Fruit fly (Drosophila melanogaster): ENCODE results near the gene trx.

trx gene

dm6 chr3R:14283042-14283626, 3.6 kb downstream of the trx start (continued):
- TF ChIP-seq CG11294 (GFP tag; IDR thresholded peaks at IDR 0.05) (no peak), CG6163 (GFP tag; IDR thresholded peaks at IDR 0.05) (no peak), Blimp-1 (GFP tag; optimal IDR thresholded peaks at IDR 0.05) (no peak), Sox15 (GFP tag; optimal IDR thresholded peaks at IDR 0.05) (peak; percentile 80), cyc (GFP tag; optimal IDR thresholded peaks at IDR 0.05) (peak; percentile 73), dsx (GFP tag; optimal IDR thresholded peaks at IDR 0.05; ENCODE audit: poor library complexity, severe bottlenecking) (no peak), ss (GFP tag; optimal IDR thresholded peaks at IDR 0.05) (peak in 1 of 2 experiments; percentile 58), Ets96B (tag; optimal IDR thresholded peaks at IDR 0.05) (peak; percentile 35), CG8119 (GFP tag; IDR thresholded peaks at IDR 0.05) (no peak), CG10631 (GFP tag; optimal IDR thresholded peaks at IDR 0.05) (peak; percentile 71), Hr39 (GFP tag; optimal IDR thresholded peaks at IDR 0.05) (peak; percentile 91), CG8632 (GFP tag; optimal IDR thresholded peaks at IDR 0.05) (peak; percentile 77), CG15336 (GFP tag; IDR thresholded peaks at IDR 0.05) (no peak)

dm6 chr3R:14282215-14283041, 4.3 kb downstream of the trx start:
- TF ChIP-seq Gug (GFP tag; IDR thresholded peaks at IDR 0.05) (no peak), CG8632 (GFP tag; optimal IDR thresholded peaks at IDR 0.05) (no peak), CG34406 (GFP tag; optimal IDR thresholded peaks at IDR 0.05) (no peak), CG10631 (GFP tag; optimal IDR thresholded peaks at IDR 0.05) (no peak), dsx (GFP tag; optimal IDR thresholded peaks at IDR 0.05; ENCODE audit: poor library complexity, severe bottlenecking) (peak; percentile 18), CG15336 (GFP tag; IDR thresholded peaks at IDR 0.05) (peak; percentile 52; the same call in 1 of the 2 replicates), OdsH (GFP tag; optimal IDR thresholded peaks at IDR 0.05) (peak; percentile 22), CG6276 (GFP tag; optimal IDR thresholded peaks at IDR 0.05) (no peak), CG6163 (GFP tag; IDR thresholded peaks at IDR 0.05) (0 out of 3 replicates have a peak, but pooled peaks have one; percentile 9), fd85E (GFP tag; optimal IDR thresholded peaks at IDR 0.05) (no peak), CG11294 (GFP tag; IDR thresholded peaks at IDR 0.05) (no peak), Eip78C (GFP tag) (peak; percentile 67), Sox14 (GFP tag; optimal IDR thresholded peaks at IDR 0.05) (no peak), Ets21C (GFP tag; optimal IDR thresholded peaks at IDR 0.05) (no peak), CG11762 (GFP tag; optimal IDR thresholded peaks at IDR 0.05; ENCODE audit: insufficient read depth) (no peak), Smox (GFP tag; optimal IDR thresholded peaks at IDR 0.05) (no peak), CG32006 (GFP tag; optimal IDR thresholded peaks at IDR 0.05) (peak; percentile 4), Hr4 (GFP tag; optimal IDR thresholded peaks at IDR 0.05) (peak; percentile 1), eg (GFP tag; IDR thresholded peaks at IDR 0.05) (peak; percentile 23; the same call in 2 of the 3 replicates), CG8119 (GFP tag; IDR thresholded peaks at IDR 0.05) (peak; percentile 31; the same call in 2 of the 3 replicates)

DNA sequence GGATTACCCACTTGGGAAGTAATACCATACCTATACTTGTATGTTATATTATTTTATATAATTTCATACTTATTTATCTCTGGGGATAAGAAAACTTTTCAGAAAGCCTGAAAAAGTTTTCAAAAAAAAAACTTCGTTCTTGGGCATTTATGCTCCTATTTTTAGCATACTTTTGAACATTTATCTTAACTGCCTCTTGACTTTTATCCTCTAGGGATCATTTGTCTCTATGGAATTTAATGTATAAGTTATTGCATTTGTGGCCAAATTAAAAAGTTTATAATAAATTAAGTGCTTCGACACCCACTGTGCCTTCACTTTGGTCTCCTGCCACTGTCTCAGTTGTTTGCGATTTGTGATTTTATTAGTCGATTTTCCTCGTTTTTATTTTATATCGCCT, 6.4 kb downstream of the trx start:
- TF ChIP-seq CG6792 (GFP tag; optimal IDR thresholded peaks at IDR 0.05) (no peak), CG32006 (GFP tag; optimal IDR thresholded peaks at IDR 0.05) (peak; percentile 92), CG16779 (tag; optimal IDR thresholded peaks at IDR 0.05) (peak; percentile 23), salr (GFP tag; optimal IDR thresholded peaks at IDR 0.05) (peak in 1 of 2 experiments; percentile 74), dsx (GFP tag; optimal IDR thresholded peaks at IDR 0.05; ENCODE audit: poor library complexity, severe bottlenecking) (no peak), CG9139 (GFP tag; optimal IDR thresholded peaks at IDR 0.05) (no peak), CG6276 (GFP tag; optimal IDR thresholded peaks at IDR 0.05) (peak; percentile 85), CG8632 (GFP tag; optimal IDR thresholded peaks at IDR 0.05) (no peak), cyc (GFP tag; optimal IDR thresholded peaks at IDR 0.05) (no peak), net (GFP tag; optimal IDR thresholded peaks at IDR 0.05) (peak; percentile 27), Smox (GFP tag; optimal IDR thresholded peaks at IDR 0.05) (peak; percentile 8), CG6808 (GFP tag; optimal IDR thresholded peaks at IDR 0.05) (no peak), CG6163 (GFP tag; IDR thresholded peaks at IDR 0.05) (no peak), CG11294 (GFP tag; IDR thresholded peaks at IDR 0.05) (no peak), Hr38 (GFP tag; optimal IDR thresholded peaks at IDR 0.05) (no peak), CG3919 (GFP tag; optimal IDR thresholded peaks at IDR 0.05) (peak; percentile 49), achi (GFP tag; optimal IDR thresholded peaks at IDR 0.05) (peak; percentile 54), CG15336 (GFP tag; IDR thresholded peaks at IDR 0.05) (peak; percentile 64; the same call in 1 of the 2 replicates), fkh (GFP tag; optimal IDR thresholded peaks at IDR 0.05) (no peak), ss (GFP tag; optimal IDR thresholded peaks at IDR 0.05) (no peak), fd59A (GFP tag; optimal IDR thresholded peaks at IDR 0.05) (no peak), Hr39 (GFP tag; optimal IDR thresholded peaks at IDR 0.05) (peak; percentile 16), spab (GFP tag; optimal IDR thresholded peaks at IDR 0.05) (no peak), dac (GFP tag; optimal IDR thresholded peaks at IDR 0.05) (peak; percentile 77), Sox102F (GFP tag; optimal IDR thresholded peaks at IDR 0.05) (peak; percentile 29), lz (GFP tag; optimal IDR thresholded peaks at IDR 0.05) (no peak), Sox15 (GFP tag; optimal IDR thresholded peaks at IDR 0.05) (no peak), CG8319 (GFP tag; optimal IDR thresholded peaks at IDR 0.05) (no peak), Hr4 (GFP tag; optimal IDR thresholded peaks at IDR 0.05) (peak; percentile 81)
